Fruit fly (Drosophila melanogaster) whole organism, embryonic: ENCODE data around the gene CG7530.

ENCODE experiments used
- Atf3 ChIP-seq: fragments of 200-800 bp; sonication (Bioruptor generic); optimal IDR thresholded peaks from 3 replicates; lab custom pipeline; 2016; ENCODE audit warnings: missing biosample characterization, missing genetic modification characterization
- Awh ChIP-seq: fragments of 200-800 bp; sonication (Bioruptor generic); IDR thresholded peaks from 2 replicates; pipeline ENCODE4, ENCODE4 v1.3.6; 2022; ENCODE audit warnings: missing biosample characterization, missing genetic modification characterization
- B-H2 ChIP-seq: fragments of 200-800 bp; sonication (Bioruptor generic); optimal IDR thresholded peaks from 2 replicates; lab custom pipeline; 2018; ENCODE audit warnings: missing biosample characterization, mild to moderate bottlenecking, missing genetic modification characterization
- CG12155 ChIP-seq: fragments of 200-800 bp; sonication (Bioruptor generic); optimal IDR thresholded peaks from 3 replicates; lab custom pipeline; 2016; ENCODE audit warnings: missing biosample characterization, missing genetic modification characterization
- CG12744 ChIP-seq: fragments of 200-800 bp; sonication (Bioruptor generic); optimal IDR thresholded peaks from 2 replicates; lab custom pipeline; 2016; ENCODE audit warnings: missing biosample characterization, missing genetic modification characterization
- CG13287 ChIP-seq: fragments of 200-800 bp; sonication (Bioruptor generic); IDR thresholded peaks from 2 replicates; pipeline ENCODE4 v1.3.6; 2022; ENCODE audit warnings: missing biosample characterization, missing genetic modification characterization; ENCODE audit not compliant: partially characterized antibody
- CG13624 ChIP-seq: fragments of 200-800 bp; sonication (Bioruptor generic); optimal IDR thresholded peaks from 2 replicates; lab custom pipeline; 2016; ENCODE audit warnings: missing biosample characterization, missing genetic modification characterization
- CG15696 ChIP-seq: fragments of 200-800 bp; sonication (Bioruptor generic); optimal IDR thresholded peaks from 2 replicates; lab custom pipeline; 2019; ENCODE audit warnings: missing biosample characterization, mild to moderate bottlenecking, missing genetic modification characterization, moderate library complexity
- CG1603 ChIP-seq: fragments of 200-800 bp; sonication (Bioruptor generic); optimal IDR thresholded peaks from 2 replicates; lab custom pipeline; 2019; ENCODE audit warnings: missing biosample characterization, mild to moderate bottlenecking, missing genetic modification characterization, moderate library complexity
- CG1832 ChIP-seq: fragments of 200-800 bp; sonication (Bioruptor generic); optimal IDR thresholded peaks from 2 replicates; lab custom pipeline; 2017; ENCODE audit warnings: missing biosample characterization, mild to moderate bottlenecking, missing genetic modification characterization, inconsistent platforms
- CG31388 ChIP-seq: fragments of 200-800 bp; sonication (Bioruptor generic); optimal IDR thresholded peaks from 2 replicates; lab custom pipeline; 2016; ENCODE audit warnings: missing biosample characterization, missing genetic modification characterization
- CG3281 ChIP-seq: fragments of 200-800 bp; sonication (Bioruptor generic); optimal IDR thresholded peaks from 3 replicates; lab custom pipeline; 2017; ENCODE audit warnings: missing biosample characterization, mild to moderate bottlenecking, missing genetic modification characterization
- CG3847 ChIP-seq: fragments of 200-800 bp; sonication (Bioruptor generic); IDR thresholded peaks from 2 replicates; pipeline ENCODE4 v1.3.6; 2022; ENCODE audit warnings: missing biosample characterization, missing genetic modification characterization
- CG4328 ChIP-seq: fragments of 200-800 bp; sonication (Bioruptor generic); optimal IDR thresholded peaks from 3 replicates; lab custom pipeline; 2017; ENCODE audit warnings: missing biosample characterization, missing genetic modification reagents, missing genetic modification characterization
- CG6175 ChIP-seq: fragments of 200-800 bp; sonication (Bioruptor generic); IDR thresholded peaks from 3 replicates; pipeline ENCODE4 v1.3.6; 2022; ENCODE audit warnings: missing biosample characterization, missing genetic modification characterization
- CG6689 ChIP-seq: fragments of 200-800 bp; sonication (Bioruptor generic); IDR thresholded peaks from 2 replicates; pipeline ENCODE4 v1.3.6; 2022; ENCODE audit warnings: missing biosample characterization, missing genetic modification characterization
- CG6791 ChIP-seq: fragments of 200-800 bp; sonication (Bioruptor generic); IDR thresholded peaks from 3 replicates; pipeline ENCODE4 v1.3.6; 2022; ENCODE audit warnings: missing biosample characterization, missing genetic modification characterization; ENCODE audit not compliant: partially characterized antibody
- CG9437 ChIP-seq: fragments of 200-800 bp; sonication (Bioruptor generic); optimal IDR thresholded peaks from 2 replicates; lab custom pipeline; 2018; ENCODE audit warnings: missing biosample characterization, mild to moderate bottlenecking, missing genetic modification characterization
- CkIIα-i1 ChIP-seq: fragments of 200-800 bp; sonication (Bioruptor generic); IDR thresholded peaks from 2 replicates; pipeline ENCODE4 v1.3.6; 2022; ENCODE audit warnings: missing biosample characterization, missing genetic modification characterization
- CrebB ChIP-seq: fragments of 200-800 bp; sonication (Bioruptor generic); optimal IDR thresholded peaks from 3 replicates; lab custom pipeline; 2018; ENCODE audit warnings: missing biosample characterization, mild to moderate bottlenecking, missing genetic modification characterization
- Dbx ChIP-seq: fragments of 200-800 bp; sonication (Bioruptor generic); IDR thresholded peaks from 3 replicates; pipeline ENCODE4 v1.3.6; 2022; ENCODE audit warnings: missing biosample characterization, missing genetic modification characterization
- Dip3 ChIP-seq: fragments of 200-800 bp; sonication (Bioruptor generic); optimal IDR thresholded peaks from 3 replicates; lab custom pipeline; 2016; ENCODE audit warnings: missing biosample characterization, missing genetic modification characterization
- Dll ChIP-seq: fragments of 200-800 bp; sonication (Bioruptor generic); IDR thresholded peaks from 4 replicates; pipeline ENCODE4 v1.3.6; 2022; ENCODE audit warnings: missing biosample characterization, missing genetic modification characterization; ENCODE audit not compliant: partially characterized antibody
- GATAe ChIP-seq: fragments of 200-800 bp; sonication (Bioruptor generic); conservative IDR thresholded peaks from 2 replicates; pipeline ENCODE4 v1.3.6; 2022; ENCODE audit warnings: missing biosample characterization, missing genetic modification characterization
- Hey ChIP-seq: fragments of 200-800 bp; sonication (Bioruptor generic); optimal IDR thresholded peaks from 3 replicates; lab custom pipeline; 2018; ENCODE audit warnings: missing biosample characterization, mild to moderate bottlenecking, missing genetic modification characterization
- MESR4 ChIP-seq: fragments of 200-800 bp; sonication (Bioruptor generic); optimal IDR thresholded peaks from 2 replicates; lab custom pipeline; 2018; ENCODE audit warnings: missing biosample characterization, mild to moderate bottlenecking, missing genetic modification characterization, moderate library complexity
- NC2α ChIP-seq: fragments of 200-800 bp; sonication (Bioruptor generic); optimal IDR thresholded peaks from 2 replicates; lab custom pipeline; 2016; ENCODE audit warnings: missing biosample characterization, missing genetic modification characterization
- NfI ChIP-seq: fragments of 200-800 bp; sonication (Bioruptor generic); optimal IDR thresholded peaks from 3 replicates; lab custom pipeline; 2018; ENCODE audit warnings: missing biosample characterization, mild to moderate bottlenecking, missing genetic modification characterization, moderate library complexity
- Ptx1 ChIP-seq: fragments of 200-800 bp; sonication (Bioruptor generic); IDR thresholded peaks from 2 replicates; pipeline ENCODE4 v1.3.6; 2022; ENCODE audit warnings: missing biosample characterization, missing genetic modification characterization
- Sin3A ChIP-seq: fragments of >200 bp; optimal IDR thresholded peaks from 2 replicates; lab custom pipeline; 2018
- Tbp ChIP-seq: fragments of >200 bp; optimal IDR thresholded peaks from 2 replicates; lab custom pipeline; 2018; ENCODE audit warnings: missing biosample characterization, missing genetic modification characterization
- az2 ChIP-seq: fragments of 200-800 bp; sonication (Bioruptor generic); optimal IDR thresholded peaks from 3 replicates; lab custom pipeline; 2016; ENCODE audit warnings: missing biosample characterization, missing genetic modification characterization
- chn ChIP-seq: fragments of 200-800 bp; sonication (Bioruptor generic); optimal IDR thresholded peaks from 2 replicates; lab custom pipeline; 2016; ENCODE audit warnings: missing biosample characterization, missing genetic modification characterization
- ci ChIP-seq: fragments of 200-800 bp; sonication (Bioruptor generic); IDR thresholded peaks from 3 replicates; pipeline ENCODE4 v1.3.6; 2022; ENCODE audit warnings: missing biosample characterization, missing genetic modification characterization
- ewg ChIP-seq: fragments of 200-800 bp; sonication (Bioruptor generic); optimal IDR thresholded peaks from 3 replicates; lab custom pipeline; 2017; ENCODE audit warnings: mild to moderate bottlenecking, missing biosample characterization, missing genetic modification reagents, missing genetic modification characterization
- gcm ChIP-seq: fragments of 200-800 bp; sonication (Bioruptor generic); optimal IDR thresholded peaks from 2 replicates; lab custom pipeline; 2019; ENCODE audit warnings: missing biosample characterization, mild to moderate bottlenecking, missing genetic modification characterization, moderate library complexity
- grau ChIP-seq: fragments of 200-800 bp; optimal IDR thresholded peaks from 3 replicates; lab custom pipeline; 2019; ENCODE audit warnings: missing biosample characterization, mild to moderate bottlenecking, missing genetic modification characterization, moderate library complexity
- lmd ChIP-seq: fragments of 200-800 bp; sonication (Bioruptor generic); IDR thresholded peaks from 2 replicates; pipeline ENCODE4 v1.3.6; 2022; ENCODE audit warnings: missing biosample characterization, missing genetic modification characterization
- nerfin-1 ChIP-seq: fragments of 200-800 bp; sonication (Bioruptor generic); optimal IDR thresholded peaks from 3 replicates; lab custom pipeline; 2019; ENCODE audit warnings: missing biosample characterization, mild to moderate bottlenecking, missing genetic modification characterization, moderate library complexity
- nom ChIP-seq: fragments of 200-800 bp; sonication (Bioruptor generic); optimal IDR thresholded peaks from 2 replicates; lab custom pipeline; 2017; ENCODE audit warnings: missing biosample characterization, missing genetic modification characterization, mild to moderate bottlenecking, moderate library complexity, missing genetic modification reagents
- sc ChIP-seq, 3 experiments: fragments of >200 bp in 2 of 3; fragments of 200-800 bp in 1 of 3; sonication (Bioruptor generic) in 1 of 3; optimal IDR thresholded peaks; 2 replicates in 2 of 3; 3 replicates in 1 of 3; lab custom pipeline; 2017; ENCODE audit warnings: mild to moderate bottlenecking in 1 of 3, missing biosample characterization in 1 of 3, missing genetic modification characterization in 1 of 3, missing genetic modification reagents in 1 of 3
- schlank ChIP-seq: fragments of 200-800 bp; sonication (Bioruptor generic); optimal IDR thresholded peaks from 2 replicates; lab custom pipeline; 2018; ENCODE audit warnings: missing biosample characterization, mild to moderate bottlenecking, missing genetic modification characterization
- sd ChIP-seq: fragments of 200-800 bp; sonication (Bioruptor generic); optimal IDR thresholded peaks from 3 replicates; lab custom pipeline; 2018; ENCODE audit warnings: missing biosample characterization, mild to moderate bottlenecking, missing genetic modification characterization, moderate library complexity
- sim ChIP-seq: fragments of 200-800 bp; sonication (Bioruptor generic); IDR thresholded peaks from 2 replicates; pipeline ENCODE4 v1.3.6; 2022; ENCODE audit warnings: missing biosample characterization, missing genetic modification characterization
- sna ChIP-seq: fragments of 200-800 bp; sonication (Bioruptor generic); IDR thresholded peaks from 2 replicates; pipeline ENCODE4 v1.3.6; 2022; ENCODE audit warnings: missing biosample characterization, missing genetic modification characterization; ENCODE audit not compliant: partially characterized antibody
- sob ChIP-seq: fragments of 200-800 bp; sonication (Bioruptor generic); IDR thresholded peaks from 2 replicates; pipeline ENCODE4 v1.3.6; 2022; ENCODE audit warnings: missing biosample characterization, missing genetic modification characterization
- tap ChIP-seq: fragments of 200-800 bp; optimal IDR thresholded peaks from 3 replicates; lab custom pipeline; 2019; ENCODE audit warnings: missing biosample characterization, mild to moderate bottlenecking, missing genetic modification characterization, moderate library complexity
- tgo ChIP-seq: fragments of 200-800 bp; sonication (Bioruptor generic); IDR thresholded peaks from 3 replicates; pipeline ENCODE4 v1.3.6; 2022; ENCODE audit warnings: missing biosample characterization, missing genetic modification characterization
- toy ChIP-seq: fragments of 200-800 bp; sonication (Bioruptor generic); IDR thresholded peaks from 2 replicates; pipeline ENCODE4 v1.3.6; 2022; ENCODE audit warnings: missing biosample characterization, missing genetic modification characterization
- zfh1 ChIP-seq: fragments of 200-800 bp; sonication (Bioruptor generic); IDR thresholded peaks from 3 replicates; pipeline ENCODE4 v1.3.6; 2022; ENCODE audit warnings: missing biosample characterization, missing genetic modification characterization

Gene CG7530

dm6 chr3R:14739088-14739487 lies 7.8 kb upstream of the CG7530 start (continued):
- peak; percentile 66 for TF ChIP-seq CG3847 (GFP tag; lab: Robert Waterston, UW)
- TF ChIP-seq lmd (GFP tag; lab: Robert Waterston, UW): peak; percentile 16; the same call in 1 of the 2 replicates
- TF ChIP-seq nom: peak; percentile 63
- TF ChIP-seq schlank: peak; percentile 47
- no peak for TF ChIP-seq CG13624 (GFP tag; lab: Kevin White, UChicago)
- peak; percentile 33; the same call in 1 of the 2 replicates for TF ChIP-seq GATAe
- no peak for TF ChIP-seq CG12744 (GFP tag; lab: Kevin White, UChicago)
- peak; percentile 91 for TF ChIP-seq sd
- TF ChIP-seq CG6689 (GFP tag; lab: Robert Waterston, UW): peak; percentile 29; the same call in 1 of the 2 replicates
- peak; percentile 2 for TF ChIP-seq nerfin-1 (tag; lab: Kevin White, UChicago)
- peak; percentile 17; the same call in 1 of the 2 replicates for TF ChIP-seq Ptx1 (GFP tag; lab: Robert Waterston, UW)
- peak; percentile 3 for TF ChIP-seq Dip3 (GFP tag; lab: Kevin White, UChicago)
- no peak for TF ChIP-seq NC2α
- peak; percentile 77; the same call in 2 of the 3 replicates for TF ChIP-seq Dbx (GFP tag; lab: Robert Waterston, UW)
- peak; percentile 11 for TF ChIP-seq CG12155 (GFP tag; lab: Kevin White, UChicago)
- TF ChIP-seq CrebB (tag; lab: Kevin White, UChicago): peak; percentile 49
- peak; percentile 74 for TF ChIP-seq ewg (GFP tag; lab: Kevin White, UChicago)
- peak; percentile 63 for TF ChIP-seq sna (GFP tag; lab: Robert Waterston, UW)
- TF ChIP-seq toy (GFP tag; lab: Robert Waterston, UW): no peak
- no peak for TF ChIP-seq Sin3A
- peak; percentile 16 for TF ChIP-seq CG1603 (tag; lab: Kevin White, UChicago)
- TF ChIP-seq CkIIα-i1 (GFP tag; lab: Robert Waterston, UW): no peak
- peak; percentile 97 for TF ChIP-seq CG1832 (GFP tag; lab: Kevin White, UChicago)
- peak; percentile 20 for TF ChIP-seq NfI
- TF ChIP-seq ci (GFP tag; lab: Robert Waterston, UW): peak; percentile 78
- TF ChIP-seq CG13287: peak; percentile 54; the same call in 1 of the 2 replicates
- peak; percentile 89 for TF ChIP-seq Awh (GFP tag; lab: Robert Waterston, UW)
- peak; percentile 16 for TF ChIP-seq MESR4
- TF ChIP-seq tgo (GFP tag; lab: Robert Waterston, UW): no peak
- peak; percentile 18 for TF ChIP-seq tap (tag; lab: Kevin White, UChicago)
- peak; percentile 87 for TF ChIP-seq B-H2 (GFP tag; lab: Kevin White, UChicago)
- peak; percentile 48 for TF ChIP-seq sob (GFP tag; lab: Robert Waterston, UW)
- TF ChIP-seq Hey (tag; lab: Kevin White, UChicago): peak; percentile 62
- TF ChIP-seq CG6791: peak; percentile 44; the same call in 1 of the 3 replicates
- TF ChIP-seq Tbp (GFP tag; lab: Kevin White, UChicago): no peak
- peak; percentile 36; the same call in 1 of the 3 replicates for TF ChIP-seq CG6175 (GFP tag; lab: Robert Waterston, UW)
- TF ChIP-seq sc (optimal IDR thresholded peaks at IDR 0.05; lab: Kevin White, UChicago): no peak
- no peak for TF ChIP-seq sc (GFP tag; optimal IDR thresholded peaks at IDR 0.05; lab: Kevin White, UChicago)
- TF ChIP-seq CG31388 (GFP tag; lab: Kevin White, UChicago): no peak
- peak; percentile 2 for TF ChIP-seq grau (tag; lab: Kevin White, UChicago)
- TF ChIP-seq chn (GFP tag; lab: Kevin White, UChicago): peak; percentile 51
- TF ChIP-seq CG9437 (GFP tag; lab: Kevin White, UChicago): no peak
- no peak for TF ChIP-seq CG15696 (tag; lab: Kevin White, UChicago)
- no peak for TF ChIP-seq az2 (GFP tag; lab: Kevin White, UChicago)
- no peak for TF ChIP-seq Atf3 (GFP tag; lab: Kevin White, UChicago)
- TF ChIP-seq gcm: peak; percentile 33
- TF ChIP-seq Dll: peak; percentile 27; the same call in 1 of the 4 replicates
- TF ChIP-seq zfh1 (GFP tag; lab: Robert Waterston, UW): peak; percentile 46; the same call in 1 of the 3 replicates
- 0 out of 2 replicates have a peak, but pooled peaks have one; percentile 12 for TF ChIP-seq sim (GFP tag; lab: Robert Waterston, UW)
- TF ChIP-seq CG4328 (GFP tag; lab: Kevin White, UChicago): peak; percentile 41
- peak; percentile 8 for TF ChIP-seq CG3281
